Worm (Caenorhabditis elegans) whole organism, mixed stage, embryonic: Measurements from ENCODE around the gene C43H6.6.

Experiments used
- M03D4.4 ChIP-seq: sonication (generic microtip); optimal IDR thresholded peaks from 2 replicates; lab custom pipeline; 2017; ENCODE audit warnings: mild to moderate bottlenecking, missing genetic modification characterization, missing compliant biosample characterization
- bed-3 ChIP-seq: fragments of 200-800 bp; sonication (Bioruptor generic); optimal IDR thresholded peaks from 3 replicates; lab custom pipeline; 2018; ENCODE audit warnings: mild to moderate bottlenecking, missing genetic modification characterization, moderate library complexity, missing compliant biosample characterization
- blmp-1 ChIP-seq: fragments of 150-350 bp; optimal IDR thresholded peaks from 2 replicates; lab custom pipeline; 2014; ENCODE audit warnings: missing biosample characterization, missing genetic modification characterization
- ceh-39 ChIP-seq: fragments of 150-350 bp; optimal IDR thresholded peaks from 2 replicates; lab custom pipeline; 2014; ENCODE audit warnings: missing biosample characterization, missing genetic modification characterization
- ceh-83 ChIP-seq: fragments of 200-800 bp; sonication (Bioruptor generic); optimal IDR thresholded peaks from 2 replicates; lab custom pipeline; 2018; ENCODE audit warnings: mild to moderate bottlenecking, missing genetic modification characterization, missing compliant biosample characterization
- ces-1 ChIP-seq: fragments of 150-350 bp; optimal IDR thresholded peaks from 2 replicates; lab custom pipeline; 2014; ENCODE audit warnings: missing biosample characterization, missing genetic modification reagents, missing genetic modification characterization
- cnd-1 ChIP-seq: fragments of 200-800 bp; sonication (Bioruptor generic); optimal IDR thresholded peaks from 2 replicates; lab custom pipeline; 2018; ENCODE audit warnings: mild to moderate bottlenecking, missing genetic modification characterization, missing compliant biosample characterization
- drap-1 ChIP-seq: fragments of 200-800 bp; sonication (Bioruptor generic); optimal IDR thresholded peaks from 3 replicates; lab custom pipeline; 2018; ENCODE audit warnings: mild to moderate bottlenecking, missing genetic modification characterization, missing compliant biosample characterization
- elt-1 ChIP-seq: sonication (generic microtip); optimal IDR thresholded peaks from 2 replicates; lab custom pipeline; 2017; ENCODE audit warnings: missing genetic modification characterization, mild to moderate bottlenecking, missing compliant biosample characterization, antibody characterized with exemption, moderate library complexity, borderline replicate concordance; ENCODE audit not compliant: insufficient read depth
- elt-3 ChIP-seq: fragments of 150-350 bp; optimal IDR thresholded peaks from 2 replicates; lab custom pipeline; 2014; ENCODE audit warnings: missing biosample characterization, missing genetic modification characterization
- flh-1 ChIP-seq: fragments of 200-800 bp; sonication (Bioruptor generic); optimal IDR thresholded peaks from 2 replicates; lab custom pipeline; 2018; ENCODE audit warnings: mild to moderate bottlenecking, missing genetic modification characterization, moderate library complexity, missing compliant biosample characterization
- ham-2 ChIP-seq: fragments of 200-800 bp; sonication (Bioruptor generic); optimal IDR thresholded peaks from 2 replicates; lab custom pipeline; 2018; ENCODE audit warnings: mild to moderate bottlenecking, missing genetic modification characterization, missing compliant biosample characterization
- hlh-1 ChIP-seq: fragments of 150-350 bp; optimal IDR thresholded peaks from 2 replicates; lab custom pipeline; 2014; ENCODE audit warnings: missing biosample characterization, missing genetic modification reagents, missing genetic modification characterization
- lin-13 ChIP-seq: fragments of 150-350 bp; optimal IDR thresholded peaks from 2 replicates; lab custom pipeline; 2014; ENCODE audit warnings: missing biosample characterization, missing genetic modification characterization
- lsy-2 ChIP-seq: fragments of 150-350 bp; optimal IDR thresholded peaks from 2 replicates; lab custom pipeline; 2014; ENCODE audit warnings: missing biosample characterization, missing genetic modification characterization
- mab-5 ChIP-seq: fragments of 150-350 bp; optimal IDR thresholded peaks from 2 replicates; lab custom pipeline; 2014; ENCODE audit warnings: missing biosample characterization, missing genetic modification characterization
- mep-1 ChIP-seq: fragments of 150-350 bp; optimal IDR thresholded peaks from 2 replicates; lab custom pipeline; 2017; ENCODE audit warnings: missing biosample characterization, missing genetic modification reagents, missing genetic modification characterization, inconsistent platforms
- mls-2 ChIP-seq: sonication (generic microtip); optimal IDR thresholded peaks from 2 replicates; lab custom pipeline; 2016; ENCODE audit warnings: mild to moderate bottlenecking, missing genetic modification characterization, moderate library complexity, missing compliant biosample characterization
- nhr-12 ChIP-seq: fragments of 150-350 bp; optimal IDR thresholded peaks from 2 replicates; lab custom pipeline; 2014; ENCODE audit warnings: missing biosample characterization, missing genetic modification characterization
- nhr-2 ChIP-seq: fragments of 150-350 bp; optimal IDR thresholded peaks from 2 replicates; lab custom pipeline; 2014; ENCODE audit warnings: missing biosample characterization, missing genetic modification characterization
- nhr-237 ChIP-seq: fragments of 150-350 bp; optimal IDR thresholded peaks from 2 replicates; lab custom pipeline; 2014; ENCODE audit warnings: missing biosample characterization, missing genetic modification characterization
- nhr-28 ChIP-seq: fragments of 150-350 bp; optimal IDR thresholded peaks from 2 replicates; lab custom pipeline; 2014; ENCODE audit warnings: missing biosample characterization, missing genetic modification characterization
- pha-4 ChIP-seq: fragments of 150-350 bp; optimal IDR thresholded peaks from 2 replicates; lab custom pipeline; 2018; ENCODE audit warnings: missing biosample characterization, missing genetic modification reagents, missing genetic modification characterization
- sem-2 ChIP-seq: fragments of 200-800 bp; sonication (Bioruptor generic); optimal IDR thresholded peaks from 2 replicates; lab custom pipeline; 2018; ENCODE audit warnings: mild to moderate bottlenecking, missing genetic modification characterization, missing compliant biosample characterization
- snpc-4 ChIP-seq: fragments of 150-350 bp; optimal IDR thresholded peaks from 2 replicates; lab custom pipeline; 2014; ENCODE audit warnings: missing biosample characterization, missing genetic modification characterization
- sptf-1 ChIP-seq: sonication (generic microtip); optimal IDR thresholded peaks from 2 replicates; lab custom pipeline; 2017; ENCODE audit warnings: mild to moderate bottlenecking, missing genetic modification characterization, moderate library complexity, missing compliant biosample characterization
- tbx-8 ChIP-seq: fragments of 200-800 bp; sonication (Bioruptor generic); optimal IDR thresholded peaks from 2 replicates; lab custom pipeline; 2018; ENCODE audit warnings: mild to moderate bottlenecking, missing genetic modification characterization, moderate library complexity, missing compliant biosample characterization
- unc-120 ChIP-seq: sonication (generic microtip); optimal IDR thresholded peaks from 2 replicates; lab custom pipeline; 2017; ENCODE audit warnings: missing genetic modification characterization, missing compliant biosample characterization; ENCODE audit not compliant: poor library complexity, severe bottlenecking
- unc-39 ChIP-seq: fragments of 150-350 bp; optimal IDR thresholded peaks from 2 replicates; lab custom pipeline; 2014; ENCODE audit warnings: missing biosample characterization, missing genetic modification characterization
- unc-62 ChIP-seq: fragments of 150-350 bp; optimal IDR thresholded peaks from 2 replicates; lab custom pipeline; 2014; ENCODE audit warnings: missing biosample characterization, missing genetic modification reagents, missing genetic modification characterization
- zip-8 ChIP-seq: fragments of 150-350 bp; optimal IDR thresholded peaks from 2 replicates; lab custom pipeline; 2014; ENCODE audit warnings: missing biosample characterization, missing genetic modification characterization
- ztf-11 ChIP-seq: fragments of 150-350 bp; optimal IDR thresholded peaks from 2 replicates; lab custom pipeline; 2014; ENCODE audit warnings: missing biosample characterization, missing genetic modification characterization

C43H6.6 gene

DNA sequence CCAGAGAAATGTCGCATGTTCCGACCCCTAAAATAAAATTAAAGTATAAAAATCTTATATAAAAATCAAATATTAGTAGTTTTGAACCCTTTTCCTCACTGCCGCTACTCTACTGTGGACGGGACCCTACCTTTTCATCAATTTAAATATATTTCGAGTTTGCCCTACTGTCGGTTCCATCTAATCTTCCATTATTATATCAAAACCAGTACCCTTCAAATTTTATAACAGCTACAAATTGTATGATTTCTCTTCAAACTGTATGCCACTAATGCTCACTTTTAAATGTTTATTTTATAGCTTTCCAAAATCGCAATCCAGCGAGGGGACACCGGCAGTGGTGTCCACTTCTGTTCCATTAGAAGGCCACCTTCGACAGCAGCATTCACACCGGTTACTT lies at the start of gene C43H6.6:
C43H6.6 (plus strand) TSS at position 301 of the 400 bp plus-strand sequence.
- no peak for TF ChIP-seq mep-1 (tag; lab: Kevin White, UChicago)

DNA sequence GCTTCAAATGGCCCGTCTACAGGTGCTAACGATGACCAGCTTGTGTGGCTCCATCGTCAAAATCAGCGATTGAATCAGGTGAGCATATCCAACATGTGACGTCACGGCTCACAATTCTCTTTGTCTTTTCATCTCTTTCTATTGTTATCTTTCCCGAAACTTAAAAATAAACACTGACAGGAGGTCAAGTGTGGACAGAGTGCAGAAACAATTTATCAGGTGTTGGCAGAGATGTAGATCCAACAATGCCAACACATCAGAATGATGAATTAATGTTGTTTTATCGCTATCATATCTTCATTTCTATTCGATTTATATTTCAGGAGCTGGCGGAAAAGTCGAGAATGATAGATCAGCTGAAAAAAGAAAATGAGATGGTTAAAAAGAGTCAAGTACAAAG lies 47.1 kb upstream of the C43H6.6 start:
- peak; percentile 80 for TF ChIP-seq unc-62 (GFP tag; lab: Kevin White, UChicago)
- peak; percentile 16 for TF ChIP-seq unc-120
- no peak for TF ChIP-seq snpc-4

DNA sequence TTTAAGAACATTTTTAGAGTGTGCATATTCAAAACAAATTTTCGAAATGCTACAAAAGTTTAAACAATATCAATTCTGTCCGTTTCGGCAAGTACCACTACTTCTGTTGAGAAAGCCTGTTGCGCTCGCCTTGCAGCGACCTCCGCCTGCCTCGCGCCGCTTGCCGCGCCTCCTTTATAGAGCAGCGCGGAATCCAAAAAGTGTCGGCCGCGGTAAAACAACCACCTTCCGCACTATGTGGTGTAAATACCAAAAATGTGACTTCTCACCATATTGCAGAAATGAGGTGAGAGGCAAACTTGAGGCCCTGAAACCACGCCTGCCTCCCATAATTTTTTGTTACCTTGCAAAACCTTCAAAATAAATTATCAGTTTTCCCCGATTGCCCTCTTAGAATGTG lies 42.2 kb upstream of the C43H6.6 start:
- TF ChIP-seq ceh-39: no peak
- no peak for TF ChIP-seq unc-120
- no peak for TF ChIP-seq unc-62 (GFP tag; lab: Kevin White, UChicago)
- TF ChIP-seq elt-1 (tag; lab: Kevin White, UChicago): no peak
- TF ChIP-seq nhr-28 (tag; lab: Kevin White, UChicago): no peak

DNA sequence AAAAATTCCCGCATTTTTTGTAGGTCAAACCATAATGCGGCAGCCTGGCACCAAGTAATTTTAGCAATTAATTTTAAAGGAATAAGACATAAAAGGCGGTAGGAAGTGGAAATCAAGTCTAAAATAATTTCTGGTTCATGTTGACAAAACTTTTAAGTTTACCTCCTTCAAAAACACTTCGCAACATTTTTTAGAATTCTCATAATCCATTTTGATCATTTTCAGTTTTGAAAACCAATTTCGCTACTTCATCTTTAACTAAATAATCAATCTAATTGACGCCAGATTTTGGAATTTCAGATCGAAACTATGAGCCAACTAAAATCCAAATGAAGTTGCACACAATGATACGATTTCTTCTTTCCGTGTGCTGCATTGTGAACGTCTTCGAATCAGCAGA lies 35.3 kb upstream of the C43H6.6 start, which contains the start of gene lgc-40:
lgc-40 (plus strand) TSS at position 301 of the 400 bp plus-strand sequence.
- TF ChIP-seq sptf-1 (tag; lab: Kevin White, UChicago) (no peak), elt-1 (tag; lab: Kevin White, UChicago) (no peak), hlh-1 (no peak), elt-3 (tag; lab: Kevin White, UChicago) (no peak), flh-1 (GFP tag; lab: Kevin White, UChicago) (no peak), blmp-1 (no peak), unc-120 (no peak), sem-2 (GFP tag; lab: Kevin White, UChicago) (no peak), zip-8 (no peak)
- TF ChIP-seq, all 35 proteins: peak for 0

DNA sequence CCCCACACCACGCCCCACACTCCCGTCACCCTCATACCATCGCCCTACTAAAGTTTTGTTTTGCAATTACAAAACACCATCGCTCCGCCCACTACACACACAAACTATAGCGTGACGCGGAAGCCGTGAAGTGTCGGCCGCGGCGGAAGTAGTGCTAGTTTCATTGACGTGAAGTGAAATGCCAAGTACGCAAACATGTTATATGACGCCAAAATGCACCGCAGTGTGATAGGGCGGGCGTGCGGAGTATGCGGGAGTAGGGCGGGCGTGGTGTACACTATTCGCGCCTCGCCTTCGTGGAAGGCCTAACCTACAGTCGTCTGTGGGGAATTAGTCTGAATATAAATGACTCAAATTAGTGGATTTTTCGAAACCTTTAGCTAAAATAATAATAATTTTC lies 32.2 kb upstream of the C43H6.6 start:
- TF ChIP-seq ztf-11 (no peak), nhr-12 (tag; lab: Kevin White, UChicago) (no peak), flh-1 (GFP tag; lab: Kevin White, UChicago) (no peak), elt-3 (tag; lab: Kevin White, UChicago) (no peak), nhr-2 (tag; lab: Kevin White, UChicago) (no peak), mep-1 (tag; lab: Kevin White, UChicago) (no peak), mab-5 (tag; lab: Kevin White, UChicago) (no peak), cnd-1 (no peak), snpc-4 (no peak)
- TF ChIP-seq, all 35 proteins: peak for 0

DNA sequence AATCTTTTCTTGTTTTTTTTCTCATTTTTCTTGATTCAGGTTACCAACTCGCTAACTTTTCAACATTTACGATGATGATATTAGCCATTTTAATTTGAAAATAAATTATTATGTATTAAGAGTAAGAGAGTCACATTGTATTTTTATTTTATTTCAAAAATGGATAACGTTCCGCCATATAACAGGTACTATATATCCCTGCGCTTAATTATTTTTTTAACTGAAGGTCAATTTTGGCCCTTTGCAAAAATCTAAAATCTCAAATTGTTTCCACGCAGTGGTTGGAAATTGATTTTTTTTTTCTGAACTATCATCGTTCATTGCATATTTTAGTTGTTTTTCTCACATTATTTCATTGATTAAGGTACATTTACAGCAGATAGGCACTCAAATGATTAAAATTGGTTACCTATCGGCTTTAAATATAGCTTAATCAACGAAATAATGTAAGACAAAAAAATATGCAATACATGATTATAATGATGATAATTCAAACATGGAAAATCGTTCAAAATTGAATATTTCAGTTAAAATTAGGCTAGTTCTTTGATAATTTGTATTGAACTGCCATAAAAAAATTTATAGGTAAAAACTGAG lies 30.3 kb upstream of the C43H6.6 start:
- TF ChIP-seq nhr-237 (tag; lab: Kevin White, UChicago) (peak; percentile 61), flh-1 (GFP tag; lab: Kevin White, UChicago) (no peak)
- TF ChIP-seq, all 35 proteins: peak for 1

DNA sequence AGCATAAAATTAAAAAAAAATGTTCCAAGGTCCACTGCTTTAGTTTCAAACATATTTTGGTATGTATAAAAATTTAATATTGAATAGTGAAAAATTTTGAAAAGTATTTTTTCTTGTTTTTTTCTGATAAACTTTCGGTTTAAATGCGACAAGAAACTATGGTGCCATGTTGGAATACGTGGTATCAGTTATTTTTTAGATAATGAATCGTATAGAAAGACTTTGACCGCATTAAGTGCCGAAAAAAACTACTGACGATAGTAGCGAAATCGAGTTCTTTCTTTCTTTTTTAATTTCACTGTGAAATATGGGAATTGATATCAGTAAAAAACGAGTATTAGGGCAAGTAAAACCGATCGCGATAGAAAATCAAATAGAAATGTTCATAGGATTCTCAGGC lies 29.2 kb upstream of the C43H6.6 start, which contains the start of gene T24D8.6:
T24D8.6 (minus strand) TSS at position 101 of the 400 bp plus-strand sequence.
- TF ChIP-seq sem-2 (GFP tag; lab: Kevin White, UChicago): no peak

DNA sequence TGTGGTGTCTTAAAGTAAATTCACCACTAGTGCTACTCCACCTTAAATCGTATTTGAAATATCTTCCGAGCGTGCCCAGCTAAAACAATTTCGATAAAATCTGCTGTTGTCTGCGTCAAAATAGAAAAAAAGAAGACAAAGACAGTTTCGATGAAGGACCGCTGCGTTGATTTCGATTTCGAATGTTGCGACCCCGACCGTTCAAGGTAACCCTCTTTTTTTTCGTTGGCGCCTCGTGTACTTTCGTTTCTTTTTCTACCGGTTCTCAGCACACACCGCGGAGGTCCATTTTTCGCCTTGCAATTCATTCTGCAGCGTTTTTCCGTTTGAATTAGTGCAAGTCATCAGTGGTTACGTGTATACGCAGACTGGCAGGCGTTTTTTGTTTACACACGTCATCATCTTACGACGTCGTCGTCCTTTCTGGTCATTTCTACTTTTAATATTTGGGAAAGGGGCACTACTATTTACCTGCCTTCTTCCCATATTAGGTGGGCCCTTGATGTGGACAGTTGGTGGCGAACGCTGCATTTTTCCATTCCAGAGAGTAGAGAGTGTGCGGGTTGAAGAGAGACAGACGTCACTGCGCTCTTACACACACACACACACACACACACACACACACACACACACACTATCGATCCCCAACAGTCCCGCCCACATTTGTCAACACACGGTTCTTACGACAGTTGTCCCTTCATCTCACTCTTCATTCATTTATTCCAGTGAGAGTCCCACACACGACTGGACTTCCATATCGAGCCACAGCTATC lies 26.9 kb upstream of the C43H6.6 start:
- TF ChIP-seq mep-1 (tag; lab: Kevin White, UChicago) (peak; percentile 54), unc-39 (tag; lab: Kevin White, UChicago) (no peak), blmp-1 (no peak), lin-13 (tag; lab: Kevin White, UChicago) (no peak), nhr-12 (tag; lab: Kevin White, UChicago) (no peak), M03D4.4 (tag; lab: Kevin White, UChicago) (peak; percentile 15), pha-4 (tag; lab: Kevin White, UChicago) (peak; percentile 80), nhr-237 (tag; lab: Kevin White, UChicago) (no peak), mls-2 (peak; percentile 51), ceh-83 (no peak), bed-3 (GFP tag; lab: Kevin White, UChicago) (no peak), ces-1 (GFP tag; lab: Kevin White, UChicago) (no peak), ztf-11 (peak; percentile 56), nhr-28 (tag; lab: Kevin White, UChicago) (no peak), nhr-2 (tag; lab: Kevin White, UChicago) (peak; percentile 27), sem-2 (GFP tag; lab: Kevin White, UChicago) (peak; percentile 10), drap-1 (GFP tag; lab: Kevin White, UChicago) (peak; percentile 49), ham-2 (GFP tag; lab: Kevin White, UChicago) (peak; percentile 18), tbx-8 (GFP tag; lab: Kevin White, UChicago) (no peak), sptf-1 (tag; lab: Kevin White, UChicago) (peak; percentile 16), unc-120 (peak; percentile 16), lsy-2 (tag; lab: Kevin White, UChicago) (no peak), cnd-1 (peak; percentile 70), ceh-39 (peak; percentile 75)
